Worm (Caenorhabditis elegans) whole organism, L2 larva: ENCODE results near the gene Y53C12A.7.
A peak's percentile ranks its signal among the peaks of the same experiment; 100 is the strongest.

Source experiments
- C34F6.9 ChIP-seq: fragments of 150-350 bp; optimal IDR thresholded peaks from 2 replicates; lab custom pipeline; 2014; ENCODE audit warnings: missing biosample characterization, missing genetic modification characterization
- egl-27 ChIP-seq: sonication (generic microtip); optimal IDR thresholded peaks from 3 replicates; lab custom pipeline; 2017; ENCODE audit warnings: missing biosample characterization, missing genetic modification reagents, missing genetic modification characterization
- elt-1 ChIP-seq: fragments of 150-350 bp; optimal IDR thresholded peaks from 2 replicates; lab custom pipeline; 2014; ENCODE audit warnings: missing biosample characterization, missing genetic modification characterization
- gmeb-1 ChIP-seq: fragments of 150-350 bp; optimal IDR thresholded peaks from 2 replicates; lab custom pipeline; 2014; ENCODE audit warnings: missing biosample characterization, missing genetic modification characterization
- mdl-1 ChIP-seq, 2 experiments: fragments of 150-350 bp in 1 of 2; sonication (generic microtip) in 1 of 2; optimal IDR thresholded peaks; 2 replicates each; lab custom pipeline; 2017; ENCODE audit warnings: missing biosample characterization in 2 of 2, missing genetic modification characterization in 2 of 2
- nhr-10 ChIP-seq: sonication (generic microtip); optimal IDR thresholded peaks from 2 replicates; lab custom pipeline; 2017; ENCODE audit warnings: missing biosample characterization, missing genetic modification characterization
- skn-1 ChIP-seq: sonication (generic microtip); optimal IDR thresholded peaks from 2 replicates; lab custom pipeline; 2017; ENCODE audit warnings: missing biosample characterization, missing genetic modification characterization
- unc-39 ChIP-seq: fragments of 150-350 bp; optimal IDR thresholded peaks from 2 replicates; lab custom pipeline; 2014; ENCODE audit warnings: missing biosample characterization, missing genetic modification characterization

DNA sequence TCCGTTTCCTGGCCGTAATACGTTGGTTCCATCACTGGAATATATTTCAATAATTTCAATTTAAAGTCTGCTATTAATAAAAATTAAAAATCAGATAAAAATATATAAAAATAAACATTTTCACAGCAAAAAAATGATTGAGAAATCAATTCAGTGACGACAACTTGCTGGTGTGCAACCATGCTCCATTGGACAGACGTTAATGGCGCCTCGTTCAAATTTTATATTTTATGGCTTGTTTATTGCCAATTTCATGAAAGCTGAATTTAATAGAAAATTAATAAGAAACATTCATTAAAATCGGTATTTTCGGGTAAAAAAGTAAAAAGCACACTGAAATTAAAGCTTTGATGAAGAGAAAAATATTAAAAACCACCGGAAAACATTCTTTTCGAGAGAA, 5.9 kb downstream of the Y53C12A.7 start, which contains the start of gene Y53C12A.3:
- TF ChIP-seq mdl-1 (tag; optimal IDR thresholded peaks at IDR 0.05; lab: Kevin White, UChicago) (no peak), unc-39 (tag; lab: Kevin White, UChicago) (no peak), gmeb-1 (tag; lab: Kevin White, UChicago) (peak; percentile 91), elt-1 (no peak), nhr-10 (tag; lab: Kevin White, UChicago) (no peak), C34F6.9 (tag; lab: Kevin White, UChicago) (peak; percentile 40), skn-1 (no peak), egl-27 (no peak)
